Fruit fly (Drosophila melanogaster) Kc167 (cell line): Measurements from ENCODE around the gene Hsp70Ab.

Source experiments
- Myc ChIP-seq: fragments of >200 bp; optimal IDR thresholded peaks from 2 replicates; lab custom pipeline; 2017; ENCODE audit warnings: missing external identifiers
- Sin3A ChIP-seq: fragments of >200 bp; optimal IDR thresholded peaks from 2 replicates; lab custom pipeline; 2018; ENCODE audit warnings: missing external identifiers
- insv ChIP-seq: fragments of >200 bp; optimal IDR thresholded peaks from 3 replicates; lab custom pipeline; 2018; ENCODE audit warnings: missing external identifiers
- psq ChIP-seq: fragments of >200 bp; optimal IDR thresholded peaks from 2 replicates; lab custom pipeline; 2017; ENCODE audit warnings: missing external identifiers
- ttk ChIP-seq: sonication (Bioruptor generic); optimal IDR thresholded peaks from 2 replicates; lab custom pipeline; 2017; ENCODE audit warnings: missing external identifiers

DNA sequence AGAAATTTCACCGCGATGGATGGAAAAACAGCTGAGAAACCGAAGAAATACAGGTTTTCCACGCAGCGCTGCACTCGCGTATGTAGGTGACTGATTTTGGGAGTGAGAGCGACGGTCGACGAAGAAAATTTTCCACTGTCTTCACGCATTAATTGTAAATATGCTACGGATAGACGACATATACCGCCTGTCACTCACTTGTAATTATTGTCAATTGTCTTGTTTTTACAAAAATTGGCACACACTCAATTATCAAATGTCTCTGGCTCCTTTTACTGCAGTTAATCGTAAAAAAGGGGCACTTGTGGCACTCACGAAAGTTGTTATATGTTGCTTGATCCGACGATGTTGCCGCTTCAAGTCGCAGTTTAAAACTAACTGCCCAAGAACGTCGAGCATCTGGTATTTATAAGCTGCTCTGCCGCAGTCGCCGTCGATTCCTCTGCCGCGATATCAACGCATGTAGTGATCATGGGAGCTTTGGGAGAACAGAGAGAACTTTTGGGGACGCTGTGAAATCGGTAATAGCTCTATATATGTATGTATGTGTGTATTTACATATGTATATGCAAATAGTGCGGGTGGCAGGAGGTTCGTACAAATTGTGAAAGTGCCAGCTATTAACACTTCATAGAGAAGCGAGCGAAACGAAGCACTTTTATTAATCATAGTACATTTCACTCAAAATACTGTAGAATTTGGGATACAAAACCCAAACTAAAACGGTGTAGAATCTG lies 34.8 kb downstream of the Hsp70Ab start, which contains the start of gene mfas:
- TF ChIP-seq insv (lab: Kevin White, UChicago) (no peak), Sin3A (lab: Kevin White, UChicago) (no peak), Myc (no peak), psq (lab: Kevin White, UChicago) (no peak), ttk (lab: Kevin White, UChicago) (no peak)
